Fruit fly (Drosophila melanogaster) whole organism, adult: ENCODE results near the gene Creld.

Source experiments
- CG12768 ChIP-seq: fragments of 200-800 bp; sonication (Bioruptor generic); optimal IDR thresholded peaks from 2 replicates; lab custom pipeline; 2017; ENCODE audit warnings: missing biosample characterization, missing genetic modification characterization, mild to moderate bottlenecking, moderate library complexity, missing genetic modification reagents
- CG33017 ChIP-seq: fragments of 200-800 bp; sonication (Bioruptor generic); optimal IDR thresholded peaks from 2 replicates; lab custom pipeline; 2018; ENCODE audit warnings: missing biosample characterization, mild to moderate bottlenecking, missing genetic modification characterization, moderate library complexity
- CG5204 ChIP-seq: fragments of 200-800 bp; sonication (Bioruptor generic); optimal IDR thresholded peaks from 2 replicates; lab custom pipeline; 2016; ENCODE audit warnings: missing biosample characterization, missing genetic modification characterization
- CG7045 ChIP-seq: fragments of 200-800 bp; sonication (Bioruptor generic); optimal IDR thresholded peaks from 2 replicates; lab custom pipeline; 2017; ENCODE audit warnings: missing biosample characterization, mild to moderate bottlenecking, missing genetic modification characterization
- CG7101 ChIP-seq: fragments of 200-800 bp; sonication (Bioruptor generic); optimal IDR thresholded peaks from 2 replicates; lab custom pipeline; 2018; ENCODE audit warnings: missing biosample characterization, mild to moderate bottlenecking, missing genetic modification characterization, moderate library complexity
- Clk ChIP-seq: fragments of 200-800 bp; sonication (Bioruptor generic); optimal IDR thresholded peaks from 2 replicates; lab custom pipeline; 2017; ENCODE audit warnings: missing biosample characterization, missing genetic modification characterization
- Mnt ChIP-seq: fragments of 200-800 bp; sonication (Bioruptor generic); optimal IDR thresholded peaks from 2 replicates; lab custom pipeline; 2016; ENCODE audit warnings: missing biosample characterization, mild to moderate bottlenecking, missing genetic modification characterization
- bab1 ChIP-seq: fragments of 200-800 bp; sonication (Bioruptor generic); optimal IDR thresholded peaks from 3 replicates; lab custom pipeline; 2019; ENCODE audit warnings: missing biosample characterization, mild to moderate bottlenecking, missing genetic modification characterization, moderate library complexity
- kay ChIP-seq: fragments of 200-800 bp; sonication (Bioruptor generic); peaks from one replicate; lab custom pipeline; 2016; ENCODE audit warnings: missing biosample characterization, missing genetic modification characterization, borderline replicate concordance
- ovo ChIP-seq: fragments of 200-800 bp; sonication (Bioruptor generic); optimal IDR thresholded peaks from 2 replicates; lab custom pipeline; 2016; ENCODE audit warnings: missing biosample characterization, missing genetic modification characterization
- pad ChIP-seq: fragments of 200-800 bp; sonication (Bioruptor generic); optimal IDR thresholded peaks from 3 replicates; lab custom pipeline; 2017; ENCODE audit warnings: missing biosample characterization, missing genetic modification characterization, mild to moderate bottlenecking, moderate library complexity, missing genetic modification reagents
- tj ChIP-seq: fragments of 200-800 bp; sonication (Bioruptor generic); optimal IDR thresholded peaks from 3 replicates; lab custom pipeline; 2017; ENCODE audit warnings: missing biosample characterization, mild to moderate bottlenecking, missing genetic modification characterization, moderate library complexity
- toe ChIP-seq: fragments of 200-800 bp; sonication (Bioruptor generic); optimal IDR thresholded peaks from 2 replicates; lab custom pipeline; 2016; ENCODE audit warnings: missing biosample characterization, missing genetic modification characterization

DNA sequence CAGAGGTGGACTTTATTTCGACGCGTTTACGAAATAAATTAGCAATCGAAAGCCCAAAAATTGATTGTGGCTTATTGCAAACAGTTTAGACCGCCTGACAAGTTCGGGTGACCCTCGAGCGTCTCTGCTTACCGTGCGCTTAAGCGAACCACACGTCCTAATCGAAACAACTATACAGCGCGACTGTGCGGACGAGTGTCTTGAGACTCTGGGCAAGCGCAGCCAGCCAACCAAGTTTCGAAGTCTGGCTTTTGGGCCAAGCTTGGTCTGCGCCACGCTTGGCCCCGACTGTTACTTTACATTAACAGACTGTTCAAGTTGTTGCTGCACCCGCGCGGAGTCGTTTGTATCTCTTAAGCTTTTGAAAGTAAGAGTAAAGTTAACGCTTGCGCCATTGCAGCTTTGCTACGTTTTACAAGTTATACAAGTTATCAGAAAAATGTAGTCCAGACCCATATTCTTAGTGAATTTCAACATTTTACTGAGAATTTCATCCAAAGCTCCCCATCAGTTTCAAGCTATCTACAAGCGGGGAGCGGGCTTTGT is 43.0 kb upstream of the Creld start:
- TF ChIP-seq kay (GFP tag; lab: Kevin White, UChicago), result no peak
- TF ChIP-seq tj (GFP tag; lab: Kevin White, UChicago), result no peak
- no peak for TF ChIP-seq Mnt (GFP tag; lab: Kevin White, UChicago)
- no peak for TF ChIP-seq CG7045
- no peak for TF ChIP-seq toe (GFP tag; lab: Kevin White, UChicago)
- no peak for TF ChIP-seq bab1 (GFP tag; lab: Kevin White, UChicago)
- no peak for TF ChIP-seq CG5204 (GFP tag; lab: Kevin White, UChicago)
- TF ChIP-seq CG12768, result no peak
- TF ChIP-seq pad (GFP tag; lab: Kevin White, UChicago), result no peak
- TF ChIP-seq CG33017 (tag; lab: Kevin White, UChicago), result no peak
- TF ChIP-seq ovo (GFP tag; lab: Kevin White, UChicago), result no peak
- TF ChIP-seq CG7101 (tag; lab: Kevin White, UChicago), result no peak
- no peak for TF ChIP-seq Clk (GFP tag; lab: Kevin White, UChicago)
